Fruit fly (Drosophila melanogaster) whole organism, wandering third instar larva: ENCODE data around the gene Sf3b2.

ENCODE experiments used
- CG32264 ChIP-seq: fragments of 200-800 bp; sonication (Bioruptor generic); optimal IDR thresholded peaks from 2 replicates; lab custom pipeline; 2016; ENCODE audit warnings: missing biosample characterization, missing genetic modification characterization
- CG9705 ChIP-seq: fragments of 200-800 bp; sonication (Bioruptor generic); optimal IDR thresholded peaks from 2 replicates; lab custom pipeline; 2018; ENCODE audit warnings: missing biosample characterization, mild to moderate bottlenecking, missing genetic modification characterization
- CrebA ChIP-seq: fragments of 200-800 bp; sonication (Bioruptor generic); optimal IDR thresholded peaks from 2 replicates; lab custom pipeline; 2016; ENCODE audit warnings: missing biosample characterization, mild to moderate bottlenecking, missing genetic modification characterization, borderline replicate concordance
- Myc ChIP-seq: fragments of >200 bp; optimal IDR thresholded peaks from 2 replicates; lab custom pipeline; 2017
- dmrt93B ChIP-seq: fragments of 200-800 bp; sonication (Bioruptor generic); optimal IDR thresholded peaks from 2 replicates; lab custom pipeline; 2018; ENCODE audit warnings: missing biosample characterization, mild to moderate bottlenecking, missing genetic modification characterization
- sage ChIP-seq: fragments of 200-800 bp; sonication (Bioruptor generic); optimal IDR thresholded peaks from 2 replicates; lab custom pipeline; 2016; ENCODE audit warnings: missing biosample characterization, mild to moderate bottlenecking, missing genetic modification characterization

DNA sequence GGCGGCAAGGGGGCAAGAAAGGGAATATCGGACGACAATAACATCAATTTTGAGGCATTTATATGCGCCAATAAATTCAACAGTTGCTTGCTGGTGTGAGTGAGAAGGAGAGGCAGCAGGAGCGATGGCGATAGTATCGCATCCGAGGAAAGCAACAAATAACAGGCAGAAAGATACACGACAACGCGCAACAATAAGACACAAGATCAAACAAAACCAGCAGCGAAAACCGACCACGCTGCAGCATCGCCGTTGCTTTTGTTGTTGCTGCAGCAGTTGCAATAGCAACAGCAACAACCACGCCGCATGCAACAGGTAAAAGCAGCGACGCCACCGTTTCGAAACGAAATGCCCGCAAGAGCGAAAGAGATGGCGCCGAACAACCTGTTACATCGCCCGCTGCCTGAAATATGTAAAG lies 28.4 kb downstream of the Sf3b2 start:
- TF ChIP-seq CrebA (no peak), sage (GFP tag; lab: Kevin White, UChicago) (no peak), CG32264 (GFP tag; lab: Kevin White, UChicago) (no peak), dmrt93B (GFP tag; lab: Kevin White, UChicago) (no peak), CG9705 (GFP tag; lab: Kevin White, UChicago) (no peak), Myc (lab: Kevin White, UChicago) (no peak)
